Fruit fly (Drosophila melanogaster): ENCODE results near the gene tau.

- no peak for TF ChIP-seq psq (optimal IDR thresholded peaks at IDR 0.05)
- TF ChIP-seq usp (GFP tag; optimal IDR thresholded peaks at IDR 0.05) = no peak
- TF ChIP-seq CG8478 (optimal IDR thresholded peaks at IDR 0.05) = no peak
- TF ChIP-seq Dll (optimal IDR thresholded peaks at IDR 0.05) = no peak
Observed at dm6 chr3R:27593580-27594187, 63.1 kb downstream of the tau start.

Data from whole organism.